Worm (Caenorhabditis elegans): ENCODE data around the gene golg-2.

- no peak for TF ChIP-seq hlh-15 (tag; optimal IDR thresholded peaks at IDR 0.05)
- TF ChIP-seq sdc-2 (tag; optimal IDR thresholded peaks at IDR 0.05), result no peak
- no peak for TF ChIP-seq lin-11 (tag; optimal IDR thresholded peaks at IDR 0.05)
- no peak for TF ChIP-seq pag-3 (tag; optimal IDR thresholded peaks at IDR 0.05; ENCODE audit: borderline replicate concordance)
- TF ChIP-seq fkh-10 (GFP tag; optimal IDR thresholded peaks at IDR 0.05), result no peak
- no peak for TF ChIP-seq elt-2 (tag; optimal IDR thresholded peaks at IDR 0.05)
- TF ChIP-seq odd-2 (tag; optimal IDR thresholded peaks at IDR 0.05), result no peak
- no peak for TF ChIP-seq unc-42 (tag; optimal IDR thresholded peaks at IDR 0.05)
- TF ChIP-seq C38D4.7 (GFP tag; optimal IDR thresholded peaks at IDR 0.05), result no peak
- TF ChIP-seq hlh-6 (tag; optimal IDR thresholded peaks at IDR 0.05), result no peak
- TF ChIP-seq pqm-1 (tag; optimal IDR thresholded peaks at IDR 0.05), result no peak
- no peak for TF ChIP-seq Y22D7AL.16 (tag; optimal IDR thresholded peaks at IDR 0.05)
- TF ChIP-seq nhr-11 (tag; optimal IDR thresholded peaks at IDR 0.05), result no peak
- TF ChIP-seq ceh-24 (tag; optimal IDR thresholded peaks at IDR 0.05), result no peak
Observed at ce11 chrII:5067927-5068326, 28.0 kb upstream of the golg-2 start, which contains the start of gene C27A2.8.
